Fruit fly (Drosophila melanogaster) whole organism, embryonic: Measurements from ENCODE around the gene CG43052.

ENCODE experiments used
- Ada2b ChIP-seq: fragments of 200-800 bp; sonication (Bioruptor generic); IDR thresholded peaks from 2 replicates; pipeline ENCODE4 v1.3.6; 2022; ENCODE audit warnings: missing biosample characterization, missing genetic modification characterization
- Awh ChIP-seq: fragments of 200-800 bp; sonication (Bioruptor generic); IDR thresholded peaks from 2 replicates; pipeline ENCODE4, ENCODE4 v1.3.6; 2022; ENCODE audit warnings: missing biosample characterization, missing genetic modification characterization
- CG1024 ChIP-seq: fragments of 200-800 bp; sonication (Bioruptor generic); IDR thresholded peaks from 2 replicates; pipeline ENCODE4 v1.3.6; 2022; ENCODE audit warnings: missing biosample characterization, missing genetic modification characterization
- CG12071 ChIP-seq: fragments of 200-800 bp; sonication (Bioruptor generic); optimal IDR thresholded peaks from 3 replicates; lab custom pipeline; 2018; ENCODE audit warnings: missing biosample characterization, mild to moderate bottlenecking, missing genetic modification characterization
- CG1233 ChIP-seq: fragments of 200-800 bp; sonication (Bioruptor generic); optimal IDR thresholded peaks from 4 replicates; lab custom pipeline; 2018; ENCODE audit warnings: missing biosample characterization, mild to moderate bottlenecking, missing genetic modification characterization
- CG14860 ChIP-seq: fragments of 200-800 bp; sonication (Bioruptor generic); IDR thresholded peaks from 3 replicates; pipeline ENCODE4 v1.3.6; 2022; ENCODE audit warnings: missing biosample characterization, missing genetic modification characterization; ENCODE audit not compliant: partially characterized antibody
- CG14965 ChIP-seq: fragments of 200-800 bp; sonication (Bioruptor generic); optimal IDR thresholded peaks from 2 replicates; lab custom pipeline; 2016; ENCODE audit warnings: missing biosample characterization, missing genetic modification characterization, borderline replicate concordance
- CG1603 ChIP-seq: fragments of 200-800 bp; sonication (Bioruptor generic); optimal IDR thresholded peaks from 2 replicates; lab custom pipeline; 2019; ENCODE audit warnings: missing biosample characterization, mild to moderate bottlenecking, missing genetic modification characterization, moderate library complexity
- CG17186 ChIP-seq: fragments of 200-800 bp; sonication (Bioruptor generic); optimal IDR thresholded peaks from 3 replicates; lab custom pipeline; 2017; ENCODE audit warnings: missing biosample characterization, missing genetic modification reagents, missing genetic modification characterization
- CG2889 ChIP-seq: fragments of 200-800 bp; sonication (Bioruptor generic); IDR thresholded peaks from 3 replicates; pipeline ENCODE4 v1.3.6; 2022; ENCODE audit warnings: missing biosample characterization, missing genetic modification characterization
- CG31365 ChIP-seq: fragments of 200-800 bp; sonication (Bioruptor generic); optimal IDR thresholded peaks from 2 replicates; lab custom pipeline; 2018; ENCODE audit warnings: missing biosample characterization, mild to moderate bottlenecking, missing genetic modification characterization
- CG31441 ChIP-seq: fragments of 200-800 bp; sonication (Bioruptor generic); IDR thresholded peaks from 2 replicates; pipeline ENCODE4 v1.3.6; 2022; ENCODE audit warnings: missing biosample characterization, missing genetic modification characterization
- CG33557 ChIP-seq: fragments of 200-800 bp; sonication (Bioruptor generic); optimal IDR thresholded peaks from 2 replicates; lab custom pipeline; 2019; ENCODE audit warnings: missing biosample characterization, mild to moderate bottlenecking, missing genetic modification characterization, moderate library complexity
- CG4282 ChIP-seq: fragments of 200-800 bp; sonication (Bioruptor generic); optimal IDR thresholded peaks from 2 replicates; lab custom pipeline; 2016; ENCODE audit warnings: missing biosample characterization, missing genetic modification characterization
- CG4404 ChIP-seq: fragments of 200-800 bp; sonication (Bioruptor generic); IDR thresholded peaks from 2 replicates; pipeline ENCODE4 v1.3.6; 2022; ENCODE audit warnings: missing biosample characterization, missing genetic modification characterization
- Kr ChIP-seq: fragments of 200-800 bp; sonication (Bioruptor generic); optimal IDR thresholded peaks from 2 replicates; lab custom pipeline; 2017; ENCODE audit warnings: missing biosample characterization, mild to moderate bottlenecking, missing genetic modification characterization
- MTF-1 ChIP-seq: fragments of 200-800 bp; sonication (Bioruptor generic); optimal IDR thresholded peaks from 2 replicates; lab custom pipeline; 2018; ENCODE audit warnings: missing biosample characterization, mild to moderate bottlenecking, missing genetic modification characterization, borderline replicate concordance
- Neu2 ChIP-seq: fragments of 200-800 bp; sonication (Bioruptor generic); optimal IDR thresholded peaks from 3 replicates; lab custom pipeline; 2016; ENCODE audit warnings: missing biosample characterization, missing genetic modification characterization, borderline replicate concordance
- Oli ChIP-seq: fragments of 200-800 bp; sonication (Bioruptor generic); optimal IDR thresholded peaks from 2 replicates; lab custom pipeline; 2018; ENCODE audit warnings: missing biosample characterization, mild to moderate bottlenecking, missing genetic modification characterization, moderate library complexity
- PHDP ChIP-seq: fragments of 200-800 bp; sonication (Bioruptor generic); optimal IDR thresholded peaks from 3 replicates; lab custom pipeline; 2018; ENCODE audit warnings: missing biosample characterization, mild to moderate bottlenecking, missing genetic modification characterization, moderate library complexity
- Poxn ChIP-seq: fragments of 200-800 bp; sonication (Bioruptor generic); IDR thresholded peaks from 2 replicates; pipeline ENCODE4 v1.3.6; 2022; ENCODE audit warnings: missing biosample characterization, missing genetic modification characterization
- Six4 ChIP-seq: fragments of 200-800 bp; sonication (Bioruptor generic); optimal IDR thresholded peaks from 2 replicates; lab custom pipeline; 2016; ENCODE audit warnings: missing biosample characterization, missing genetic modification characterization
- Sox100B ChIP-seq: fragments of 200-800 bp; sonication (Bioruptor generic); optimal IDR thresholded peaks from 3 replicates; lab custom pipeline; 2018; ENCODE audit warnings: missing biosample characterization, mild to moderate bottlenecking, missing genetic modification characterization
- Sox102F ChIP-seq: fragments of 200-800 bp; sonication (Bioruptor generic); optimal IDR thresholded peaks from 2 replicates; lab custom pipeline; 2018; ENCODE audit warnings: missing biosample characterization, mild to moderate bottlenecking, missing genetic modification characterization, moderate library complexity
- Tbp ChIP-seq: fragments of >200 bp; optimal IDR thresholded peaks from 2 replicates; lab custom pipeline; 2018; ENCODE audit warnings: missing biosample characterization, missing genetic modification characterization
- ap ChIP-seq: fragments of 200-800 bp; sonication (Bioruptor generic); IDR thresholded peaks from 2 replicates; pipeline ENCODE4 v1.3.6; 2022; ENCODE audit warnings: missing biosample characterization, missing genetic modification characterization
- ase ChIP-seq: fragments of 200-800 bp; sonication (Bioruptor generic); IDR thresholded peaks from 3 replicates; pipeline ENCODE4 v1.3.6; 2022; ENCODE audit warnings: missing biosample characterization, missing genetic modification characterization
- bcd ChIP-seq: fragments of 200-800 bp; sonication (Bioruptor generic); optimal IDR thresholded peaks from 2 replicates; lab custom pipeline; 2017; ENCODE audit warnings: missing biosample characterization, mild to moderate bottlenecking, missing genetic modification characterization
- br ChIP-seq: fragments of >200 bp; optimal IDR thresholded peaks from 2 replicates; lab custom pipeline; 2017
- crol ChIP-seq: fragments of 200-800 bp; sonication (Bioruptor generic); IDR thresholded peaks from 2 replicates; pipeline ENCODE4 v1.3.6; 2022; ENCODE audit warnings: missing biosample characterization, missing genetic modification characterization
- disco-r ChIP-seq: fragments of 200-800 bp; sonication (Bioruptor generic); optimal IDR thresholded peaks from 2 replicates; lab custom pipeline; 2016; ENCODE audit warnings: missing biosample characterization, missing genetic modification characterization
- exex ChIP-seq: fragments of 200-800 bp; sonication (Bioruptor generic); optimal IDR thresholded peaks from 4 replicates; lab custom pipeline; 2018; ENCODE audit warnings: missing biosample characterization, mild to moderate bottlenecking, missing genetic modification characterization, moderate library complexity
- fd64A ChIP-seq: fragments of 200-800 bp; sonication (Bioruptor generic); optimal IDR thresholded peaks from 3 replicates; lab custom pipeline; 2018; ENCODE audit warnings: missing biosample characterization, mild to moderate bottlenecking, missing genetic modification characterization
- fu2 ChIP-seq: fragments of 200-800 bp; sonication (Bioruptor generic); optimal IDR thresholded peaks from 2 replicates; lab custom pipeline; 2016; ENCODE audit warnings: missing biosample characterization, missing genetic modification characterization
- gem ChIP-seq: fragments of 200-800 bp; sonication (Bioruptor generic); optimal IDR thresholded peaks from 2 replicates; lab custom pipeline; 2019; ENCODE audit warnings: missing biosample characterization, mild to moderate bottlenecking, missing genetic modification characterization, moderate library complexity
- gfzf ChIP-seq: fragments of 200-800 bp; sonication (Bioruptor generic); optimal IDR thresholded peaks from 2 replicates; lab custom pipeline; 2016; ENCODE audit warnings: missing biosample characterization, mild to moderate bottlenecking, missing genetic modification characterization, moderate library complexity
- grau ChIP-seq: fragments of 200-800 bp; optimal IDR thresholded peaks from 3 replicates; lab custom pipeline; 2019; ENCODE audit warnings: missing biosample characterization, mild to moderate bottlenecking, missing genetic modification characterization, moderate library complexity
- ham ChIP-seq: fragments of 200-800 bp; sonication (Bioruptor generic); IDR thresholded peaks from 2 replicates; pipeline ENCODE4 v1.3.6; 2022; ENCODE audit warnings: missing biosample characterization, missing genetic modification characterization
- lilli ChIP-seq: fragments of 200-800 bp; sonication (Bioruptor generic); optimal IDR thresholded peaks from 3 replicates; lab custom pipeline; 2016; ENCODE audit warnings: missing biosample characterization, missing genetic modification characterization
- nerfin-2 ChIP-seq: fragments of 200-800 bp; sonication (Bioruptor generic); IDR thresholded peaks from 2 replicates; pipeline ENCODE4 v1.3.6; 2022; ENCODE audit warnings: missing biosample characterization, missing genetic modification characterization; ENCODE audit not compliant: partially characterized antibody
- pnt ChIP-seq: fragments of 200-800 bp; sonication (Bioruptor generic); optimal IDR thresholded peaks from 3 replicates; lab custom pipeline; 2016; ENCODE audit warnings: missing biosample characterization, missing genetic modification characterization
- psq ChIP-seq: fragments of 200-800 bp; sonication (Bioruptor generic); optimal IDR thresholded peaks from 2 replicates; lab custom pipeline; 2017; ENCODE audit warnings: missing biosample characterization, missing genetic modification characterization
- sc ChIP-seq, 3 experiments: fragments of >200 bp in 2 of 3; fragments of 200-800 bp in 1 of 3; sonication (Bioruptor generic) in 1 of 3; optimal IDR thresholded peaks; 2 replicates in 2 of 3; 3 replicates in 1 of 3; lab custom pipeline; 2017; ENCODE audit warnings: mild to moderate bottlenecking in 1 of 3, missing biosample characterization in 1 of 3, missing genetic modification characterization in 1 of 3, missing genetic modification reagents in 1 of 3
- sens ChIP-seq: fragments of 200-800 bp; sonication (Bioruptor generic); peaks from one replicate; lab custom pipeline; 2016; ENCODE audit warnings: missing biosample characterization, missing genetic modification characterization
- unpg ChIP-seq: fragments of 200-800 bp; sonication (Bioruptor generic); optimal IDR thresholded peaks from 3 replicates; lab custom pipeline; 2018; ENCODE audit warnings: missing biosample characterization, mild to moderate bottlenecking, missing genetic modification characterization, moderate library complexity
- z ChIP-seq: fragments of 200-800 bp; sonication (Bioruptor generic); IDR thresholded peaks from 3 replicates; pipeline ENCODE4 v1.3.6; 2022; ENCODE audit warnings: missing biosample characterization, missing genetic modification characterization
- zen2 ChIP-seq: fragments of 200-800 bp; sonication (Bioruptor generic); IDR thresholded peaks from 3 replicates; pipeline ENCODE4 v1.3.6; 2022; ENCODE audit warnings: missing biosample characterization, missing genetic modification characterization; ENCODE audit not compliant: partially characterized antibody

CG43052 gene

dm6 chr2L:14307516-14307915, 44.4 kb upstream of the CG43052 start (continued):
- TF ChIP-seq psq (no peak), Poxn (no peak), zen2 (GFP tag; lab: Robert Waterston, UW) (no peak), CG17186 (GFP tag; lab: Kevin White, UChicago) (no peak), Tbp (GFP tag; lab: Kevin White, UChicago) (no peak), ap (no peak), nerfin-2 (GFP tag; lab: Robert Waterston, UW) (no peak), fu2 (GFP tag; lab: Kevin White, UChicago) (no peak), crol (GFP tag; lab: Robert Waterston, UW) (no peak), CG1024 (GFP tag; lab: Robert Waterston, UW) (no peak), CG4404 (GFP tag; lab: Robert Waterston, UW) (no peak), CG14965 (no peak), gfzf (GFP tag; lab: Kevin White, UChicago) (no peak), lilli (GFP tag; lab: Kevin White, UChicago) (no peak), Six4 (GFP tag; lab: Kevin White, UChicago) (no peak), Ada2b (GFP tag; lab: Robert Waterston, UW) (no peak), CG4282 (GFP tag; lab: Kevin White, UChicago) (no peak), bcd (GFP tag; lab: Kevin White, UChicago) (no peak), disco-r (no peak), Kr (no peak), PHDP (tag; lab: Kevin White, UChicago) (peak; percentile 55), sc (optimal IDR thresholded peaks at IDR 0.05; lab: Kevin White, UChicago) (no peak), sc (GFP tag; optimal IDR thresholded peaks at IDR 0.05; lab: Kevin White, UChicago) (peak; percentile 21), Awh (GFP tag; lab: Robert Waterston, UW) (peak; percentile 49; the same call in 1 of the 2 replicates), Neu2 (no peak), Sox100B (GFP tag; lab: Kevin White, UChicago) (peak; percentile 24), CG1233 (GFP tag; lab: Kevin White, UChicago) (no peak), grau (no peak), ham (GFP tag; lab: Robert Waterston, UW) (no peak), br (lab: Kevin White, UChicago) (no peak), CG1603 (tag; lab: Kevin White, UChicago) (peak; percentile 61), Sox102F (GFP tag; lab: Kevin White, UChicago) (peak; percentile 34), CG33557 (GFP tag; lab: Kevin White, UChicago) (no peak), unpg (peak; percentile 47), sens (peak; percentile 76), CG12071 (GFP tag; lab: Kevin White, UChicago) (peak; percentile 48), gem (tag; lab: Kevin White, UChicago) (peak; percentile 45), CG31441 (peak; percentile 13; the same call in 1 of the 2 replicates), Oli (tag; lab: Kevin White, UChicago) (no peak), z (GFP tag; lab: Robert Waterston, UW) (no peak), CG2889 (GFP tag; lab: Robert Waterston, UW) (no peak), CG31365 (no peak), pnt (GFP tag; lab: Kevin White, UChicago) (no peak), CG14860 (GFP tag; lab: Robert Waterston, UW) (no peak), MTF-1 (GFP tag; lab: Kevin White, UChicago) (no peak), ase (GFP tag; lab: Robert Waterston, UW) (no peak), fd64A (GFP tag; lab: Kevin White, UChicago) (peak; percentile 44), exex (tag; lab: Kevin White, UChicago) (no peak)
- TF ChIP-seq, all 482 proteins: peak for 42
